Fruit fly (Drosophila melanogaster) whole organism, embryonic: ENCODE results near the gene CG10581.

ENCODE experiments used
- Atf6 ChIP-seq: fragments of 200-800 bp; sonication (Bioruptor generic); IDR thresholded peaks from 2 replicates; pipeline ENCODE4 v1.3.6; 2022; ENCODE audit warnings: missing biosample characterization, missing genetic modification characterization
- Bgb ChIP-seq: fragments of 200-800 bp; sonication (Bioruptor generic); IDR thresholded peaks from 2 replicates; pipeline ENCODE4 v1.3.6; 2022; ENCODE audit warnings: missing biosample characterization, missing genetic modification characterization; ENCODE audit not compliant: partially characterized antibody
- CG10321 ChIP-seq: fragments of 200-800 bp; sonication (Bioruptor generic); IDR thresholded peaks from 2 replicates; pipeline ENCODE4 v1.3.6; 2022; ENCODE audit warnings: missing biosample characterization, missing genetic modification characterization
- CG10654 ChIP-seq: fragments of 200-800 bp; sonication (Bioruptor generic); optimal IDR thresholded peaks from 2 replicates; lab custom pipeline; 2016; ENCODE audit warnings: missing biosample characterization, missing genetic modification characterization
- CG11504 ChIP-seq: fragments of 200-800 bp; sonication (Bioruptor generic); optimal IDR thresholded peaks from 3 replicates; lab custom pipeline; 2019; ENCODE audit warnings: missing biosample characterization, mild to moderate bottlenecking, missing genetic modification characterization, moderate library complexity
- CG12391 ChIP-seq: fragments of 200-800 bp; sonication (Bioruptor generic); optimal IDR thresholded peaks from 3 replicates; lab custom pipeline; 2018; ENCODE audit warnings: missing biosample characterization, mild to moderate bottlenecking, missing genetic modification characterization, moderate library complexity
- CG14965 ChIP-seq: fragments of 200-800 bp; sonication (Bioruptor generic); optimal IDR thresholded peaks from 2 replicates; lab custom pipeline; 2016; ENCODE audit warnings: missing biosample characterization, missing genetic modification characterization, borderline replicate concordance
- CG15479 ChIP-seq: fragments of 200-800 bp; sonication (Bioruptor generic); optimal IDR thresholded peaks from 3 replicates; lab custom pipeline; 2019; ENCODE audit warnings: missing biosample characterization, mild to moderate bottlenecking, missing genetic modification characterization, moderate library complexity
- CG16779 ChIP-seq: fragments of 200-800 bp; sonication (Bioruptor generic); IDR thresholded peaks from 2 replicates; pipeline ENCODE4 v1.3.6; 2022; ENCODE audit warnings: missing biosample characterization, missing genetic modification characterization
- CG17568 ChIP-seq: fragments of 200-800 bp; sonication (Bioruptor generic); optimal IDR thresholded peaks from 2 replicates; lab custom pipeline; 2018; ENCODE audit warnings: missing biosample characterization, mild to moderate bottlenecking, missing genetic modification characterization, moderate library complexity
- CG18476 ChIP-seq: fragments of 200-800 bp; sonication (Bioruptor generic); optimal IDR thresholded peaks from 2 replicates; lab custom pipeline; 2016; ENCODE audit warnings: missing biosample characterization, mild to moderate bottlenecking, missing genetic modification characterization
- CG2120 ChIP-seq: fragments of 200-800 bp; sonication (Bioruptor generic); optimal IDR thresholded peaks from 3 replicates; lab custom pipeline; 2016; ENCODE audit warnings: missing biosample characterization, missing genetic modification characterization
- CG30403 ChIP-seq: fragments of 200-800 bp; sonication (Bioruptor generic); optimal IDR thresholded peaks from 3 replicates; lab custom pipeline; 2016; ENCODE audit warnings: missing biosample characterization, missing genetic modification characterization
- CG4328 ChIP-seq: fragments of 200-800 bp; sonication (Bioruptor generic); optimal IDR thresholded peaks from 3 replicates; lab custom pipeline; 2017; ENCODE audit warnings: missing biosample characterization, missing genetic modification reagents, missing genetic modification characterization
- CG4404 ChIP-seq: fragments of 200-800 bp; sonication (Bioruptor generic); IDR thresholded peaks from 2 replicates; pipeline ENCODE4 v1.3.6; 2022; ENCODE audit warnings: missing biosample characterization, missing genetic modification characterization
- CG6272 ChIP-seq: fragments of 200-800 bp; sonication (Bioruptor generic); IDR thresholded peaks from 2 replicates; pipeline ENCODE4 v1.3.6; 2022; ENCODE audit warnings: missing biosample characterization, missing genetic modification characterization
- CG6765 ChIP-seq: fragments of 200-800 bp; sonication (Bioruptor generic); optimal IDR thresholded peaks from 3 replicates; lab custom pipeline; 2017; ENCODE audit warnings: missing biosample characterization, mild to moderate bottlenecking, missing genetic modification characterization
- CG9215 ChIP-seq: fragments of 200-800 bp; sonication (Bioruptor generic); IDR thresholded peaks from 2 replicates; pipeline ENCODE4 v1.3.6; 2022; ENCODE audit warnings: missing biosample characterization, missing genetic modification characterization
- Ets97D ChIP-seq: fragments of 200-800 bp; sonication (Bioruptor generic); optimal IDR thresholded peaks from 3 replicates; lab custom pipeline; 2016; ENCODE audit warnings: missing biosample characterization, missing genetic modification characterization
- Fer1 ChIP-seq: fragments of 200-800 bp; sonication (Bioruptor generic); optimal IDR thresholded peaks from 2 replicates; lab custom pipeline; 2017; ENCODE audit warnings: missing biosample characterization, mild to moderate bottlenecking, missing genetic modification characterization
- Fer2 ChIP-seq: fragments of 200-800 bp; sonication (Bioruptor generic); optimal IDR thresholded peaks from 2 replicates; lab custom pipeline; 2018; ENCODE audit warnings: missing biosample characterization, mild to moderate bottlenecking, missing genetic modification characterization, moderate library complexity
- Gsc ChIP-seq: fragments of 200-800 bp; sonication (Bioruptor generic); IDR thresholded peaks from 2 replicates; pipeline ENCODE4 v1.3.6; 2022; ENCODE audit warnings: missing biosample characterization, missing genetic modification characterization
- H2.0 ChIP-seq: fragments of 200-800 bp; sonication (Bioruptor generic); IDR thresholded peaks from 2 replicates; pipeline ENCODE4 v1.3.6; 2022; ENCODE audit warnings: missing biosample characterization, missing genetic modification characterization
- HLHmδ ChIP-seq: fragments of 200-800 bp; sonication (Bioruptor generic); optimal IDR thresholded peaks from 2 replicates; lab custom pipeline; 2018; ENCODE audit warnings: missing biosample characterization, mild to moderate bottlenecking, missing genetic modification characterization, moderate library complexity
- Jarid2 ChIP-seq: fragments of 200-800 bp; sonication (Bioruptor generic); optimal IDR thresholded peaks from 3 replicates; lab custom pipeline; 2017; ENCODE audit warnings: mild to moderate bottlenecking, missing biosample characterization, missing genetic modification reagents, missing genetic modification characterization
- Meics ChIP-seq: fragments of 200-800 bp; sonication (Bioruptor generic); optimal IDR thresholded peaks from 2 replicates; lab custom pipeline; 2017; ENCODE audit warnings: missing biosample characterization, mild to moderate bottlenecking, missing genetic modification characterization
- NK7.1 ChIP-seq: fragments of 200-800 bp; sonication (Bioruptor generic); optimal IDR thresholded peaks from 3 replicates; lab custom pipeline; 2016; ENCODE audit warnings: missing biosample characterization, missing genetic modification characterization
- Oaz ChIP-seq: fragments of 200-800 bp; sonication (Bioruptor generic); IDR thresholded peaks from 2 replicates; pipeline ENCODE4 v1.3.6; 2022; ENCODE audit warnings: missing biosample characterization, missing genetic modification characterization
- Oli ChIP-seq: fragments of 200-800 bp; sonication (Bioruptor generic); optimal IDR thresholded peaks from 2 replicates; lab custom pipeline; 2018; ENCODE audit warnings: missing biosample characterization, mild to moderate bottlenecking, missing genetic modification characterization, moderate library complexity
- Rfx ChIP-seq: fragments of 200-800 bp; sonication (Bioruptor generic); IDR thresholded peaks from 2 replicates; pipeline ENCODE4 v1.3.6; 2022; ENCODE audit warnings: missing biosample characterization, missing genetic modification characterization
- Trl ChIP-seq, 3 experiments: fragments of >200 bp in 2 of 3; fragments of 200-800 bp in 1 of 3; sonication (Bioruptor generic) in 1 of 3; optimal IDR thresholded peaks; 2 replicates in 1 of 3; 3 replicates in 2 of 3; lab custom pipeline; 2016 to 2017; ENCODE audit warnings: missing biosample characterization in 1 of 3, missing genetic modification characterization in 1 of 3
- YL-1 ChIP-seq: fragments of 200-800 bp; sonication (Bioruptor generic); optimal IDR thresholded peaks from 3 replicates; lab custom pipeline; 2017; ENCODE audit warnings: missing biosample characterization, mild to moderate bottlenecking, missing genetic modification characterization
- abd-A ChIP-seq: fragments of 200-800 bp; sonication (Bioruptor generic); optimal IDR thresholded peaks from 3 replicates; lab custom pipeline; 2019; ENCODE audit warnings: missing biosample characterization, mild to moderate bottlenecking, missing genetic modification characterization, moderate library complexity
- ap ChIP-seq: fragments of 200-800 bp; sonication (Bioruptor generic); IDR thresholded peaks from 2 replicates; pipeline ENCODE4 v1.3.6; 2022; ENCODE audit warnings: missing biosample characterization, missing genetic modification characterization
- btn ChIP-seq: fragments of 200-800 bp; sonication (Bioruptor generic); optimal IDR thresholded peaks from 2 replicates; lab custom pipeline; 2016; ENCODE audit warnings: missing biosample characterization, missing genetic modification characterization
- disco-r ChIP-seq: fragments of 200-800 bp; sonication (Bioruptor generic); optimal IDR thresholded peaks from 2 replicates; lab custom pipeline; 2016; ENCODE audit warnings: missing biosample characterization, missing genetic modification characterization
- dm ChIP-seq: fragments of 200-800 bp; sonication (Bioruptor generic); optimal IDR thresholded peaks from 3 replicates; lab custom pipeline; 2016; ENCODE audit warnings: missing biosample characterization, missing genetic modification characterization
- gt ChIP-seq: fragments of 200-800 bp; sonication (Bioruptor generic); IDR thresholded peaks from 2 replicates; pipeline ENCODE4 v1.3.6; 2022; ENCODE audit warnings: missing biosample characterization, missing genetic modification characterization
- her ChIP-seq: fragments of 200-800 bp; sonication (Bioruptor generic); optimal IDR thresholded peaks from 2 replicates; lab custom pipeline; 2016; ENCODE audit warnings: missing biosample characterization, missing genetic modification characterization
- insv ChIP-seq, 2 experiments: fragments of 200-800 bp; sonication (Bioruptor generic); optimal IDR thresholded peaks; 3 replicates each; lab custom pipeline; 2016 to 2018; ENCODE audit warnings: missing biosample characterization in 2 of 2, missing genetic modification characterization in 2 of 2
- p53 ChIP-seq: fragments of 200-800 bp; sonication (Bioruptor generic); optimal IDR thresholded peaks from 2 replicates; lab custom pipeline; 2016; ENCODE audit warnings: missing biosample characterization, missing genetic modification characterization
- psq ChIP-seq: fragments of 200-800 bp; sonication (Bioruptor generic); optimal IDR thresholded peaks from 2 replicates; lab custom pipeline; 2017; ENCODE audit warnings: missing biosample characterization, missing genetic modification characterization
- sc ChIP-seq, 3 experiments: fragments of >200 bp in 2 of 3; fragments of 200-800 bp in 1 of 3; sonication (Bioruptor generic) in 1 of 3; optimal IDR thresholded peaks; 2 replicates in 2 of 3; 3 replicates in 1 of 3; lab custom pipeline; 2017; ENCODE audit warnings: mild to moderate bottlenecking in 1 of 3, missing biosample characterization in 1 of 3, missing genetic modification characterization in 1 of 3, missing genetic modification reagents in 1 of 3
- sisA ChIP-seq: fragments of 200-800 bp; sonication (Bioruptor generic); IDR thresholded peaks from 2 replicates; pipeline ENCODE4 v1.3.6; 2022; ENCODE audit warnings: missing biosample characterization, missing genetic modification characterization
- slou ChIP-seq: fragments of 200-800 bp; sonication (Bioruptor generic); optimal IDR thresholded peaks from 3 replicates; lab custom pipeline; 2016; ENCODE audit warnings: missing biosample characterization, missing genetic modification characterization
- tll ChIP-seq, 2 experiments: fragments of 200-800 bp in 1 of 2; fragments of >200 bp in 1 of 2; sonication (Bioruptor generic) in 1 of 2; optimal IDR thresholded peaks; 2 replicates each; lab custom pipeline; 2017 to 2019; ENCODE audit warnings: missing biosample characterization in 2 of 2, missing genetic modification characterization in 2 of 2, mild to moderate bottlenecking in 1 of 2, moderate library complexity in 1 of 2
- tup ChIP-seq: fragments of 200-800 bp; sonication (Bioruptor generic); optimal IDR thresholded peaks from 2 replicates; lab custom pipeline; 2016; ENCODE audit warnings: missing biosample characterization, mild to moderate bottlenecking, missing genetic modification characterization, moderate library complexity
- wek ChIP-seq: fragments of 200-800 bp; sonication (Bioruptor generic); optimal IDR thresholded peaks from 3 replicates; lab custom pipeline; 2018; ENCODE audit warnings: missing biosample characterization, mild to moderate bottlenecking, missing genetic modification characterization, moderate library complexity

The CG10581 gene

dm6 chr3L:21034281-21035221 is 548 bp upstream of the CG10581 start, which contains the start of gene siz (continued):
- TF ChIP-seq CG6765 (GFP tag; lab: Kevin White, UChicago) (peak; percentile 14), sc (optimal IDR thresholded peaks at IDR 0.05; lab: Kevin White, UChicago) (no peak), sc (GFP tag; optimal IDR thresholded peaks at IDR 0.05; lab: Kevin White, UChicago) (no peak), CG10654 (GFP tag; lab: Kevin White, UChicago) (no peak), CG2120 (GFP tag; lab: Kevin White, UChicago) (peak; percentile 39), CG15479 (GFP tag; lab: Kevin White, UChicago) (peak; percentile 20), p53 (no peak), Jarid2 (GFP tag; lab: Kevin White, UChicago) (peak; percentile 94), sisA (GFP tag; lab: Robert Waterston, UW) (no peak), CG6272 (GFP tag; lab: Robert Waterston, UW) (no peak), disco-r (no peak), YL-1 (GFP tag; lab: Kevin White, UChicago) (peak; percentile 48), psq (GFP tag; lab: Kevin White, UChicago) (no peak), CG9215 (GFP tag; lab: Robert Waterston, UW) (no peak), CG30403 (peak; percentile 9), tup (GFP tag; lab: Kevin White, UChicago) (no peak), insv (GFP tag; optimal IDR thresholded peaks at IDR 0.05; lab: Kevin White, UChicago) (peak in 1 of 2 experiments; percentile 60), Rfx (no peak), CG4328 (GFP tag; lab: Kevin White, UChicago) (peak; percentile 8), Fer2 (tag; lab: Kevin White, UChicago) (no peak), abd-A (no peak), tll (GFP tag; optimal IDR thresholded peaks at IDR 0.05; lab: Kevin White, UChicago) (no peak), CG12391 (peak; percentile 75), CG4404 (GFP tag; lab: Robert Waterston, UW) (no peak), ap (GFP tag; lab: Robert Waterston, UW) (no peak), Meics (GFP tag; lab: Kevin White, UChicago) (peak; percentile 32), HLHmδ (GFP tag; lab: Kevin White, UChicago) (peak; percentile 44), CG14965 (no peak), dm (GFP tag; lab: Kevin White, UChicago) (no peak), Fer1 (GFP tag; lab: Kevin White, UChicago) (peak; percentile 55), Ets97D (GFP tag; lab: Kevin White, UChicago) (peak; percentile 57), NK7.1 (no peak), CG11504 (peak; percentile 46), btn (GFP tag; lab: Kevin White, UChicago) (no peak), Oli (tag; lab: Kevin White, UChicago) (no peak), Oaz (GFP tag; lab: Robert Waterston, UW) (no peak), Gsc (GFP tag; lab: Robert Waterston, UW) (no peak), slou (GFP tag; lab: Kevin White, UChicago) (no peak), wek (GFP tag; lab: Kevin White, UChicago) (peak; percentile 31), her (GFP tag; lab: Kevin White, UChicago) (peak; percentile 23), H2.0 (no peak), Atf6 (GFP tag; lab: Robert Waterston, UW) (0 out of 2 replicates have a peak, but pooled peaks have one; percentile 24), Trl (optimal IDR thresholded peaks at IDR 0.05; lab: Kevin White, UChicago) (no peak), Trl (GFP tag; optimal IDR thresholded peaks at IDR 0.05; lab: Kevin White, UChicago) (peak; percentile 5), CG16779 (GFP tag; lab: Robert Waterston, UW) (no peak), Bgb (GFP tag; lab: Robert Waterston, UW) (peak; percentile 67), CG18476 (no peak), CG10321 (GFP tag; lab: Robert Waterston, UW) (0 out of 2 replicates have a peak, but pooled peaks have one; percentile 10), gt (no peak), CG17568 (no peak)
